Fruit fly (Drosophila melanogaster) whole organism, embryonic: Measurements from ENCODE around the gene CCHa2.

Experiments used
- ATbp ChIP-seq: fragments of 200-800 bp; sonication (Bioruptor generic); optimal IDR thresholded peaks from 2 replicates; lab custom pipeline; 2017; ENCODE audit warnings: missing biosample characterization, mild to moderate bottlenecking, missing genetic modification characterization, missing genetic modification reagents
- Antp ChIP-seq: fragments of 200-800 bp; sonication (Bioruptor generic); optimal IDR thresholded peaks from 3 replicates; lab custom pipeline; 2016; ENCODE audit warnings: missing biosample characterization, missing genetic modification characterization
- Blimp-1 ChIP-seq: fragments of 200-800 bp; sonication (Bioruptor generic); optimal IDR thresholded peaks from 3 replicates; lab custom pipeline; 2018; ENCODE audit warnings: missing biosample characterization, missing genetic modification characterization, mild to moderate bottlenecking, moderate library complexity, missing genetic modification reagents
- CG10654 ChIP-seq: fragments of 200-800 bp; sonication (Bioruptor generic); optimal IDR thresholded peaks from 2 replicates; lab custom pipeline; 2016; ENCODE audit warnings: missing biosample characterization, missing genetic modification characterization
- CG11723 ChIP-seq: fragments of 200-800 bp; sonication (Bioruptor generic); optimal IDR thresholded peaks from 2 replicates; lab custom pipeline; 2017; ENCODE audit warnings: missing biosample characterization, mild to moderate bottlenecking, missing genetic modification characterization
- CG12071 ChIP-seq: fragments of 200-800 bp; sonication (Bioruptor generic); optimal IDR thresholded peaks from 3 replicates; lab custom pipeline; 2018; ENCODE audit warnings: missing biosample characterization, mild to moderate bottlenecking, missing genetic modification characterization
- CG12104 ChIP-seq: fragments of 200-800 bp; sonication (Bioruptor generic); optimal IDR thresholded peaks from 3 replicates; lab custom pipeline; 2016; ENCODE audit warnings: missing biosample characterization, missing genetic modification characterization
- CG14050 ChIP-seq: fragments of 200-800 bp; sonication (Bioruptor generic); IDR thresholded peaks from 3 replicates; pipeline ENCODE4 v1.3.6; 2022; ENCODE audit warnings: missing biosample characterization, missing genetic modification characterization
- CG14667 ChIP-seq: fragments of 200-800 bp; sonication (Bioruptor generic); IDR thresholded peaks from 2 replicates; pipeline ENCODE4 v1.3.6; 2022; ENCODE audit warnings: missing biosample characterization, missing genetic modification characterization
- CG1647 ChIP-seq: fragments of 200-800 bp; sonication (Bioruptor generic); optimal IDR thresholded peaks from 3 replicates; lab custom pipeline; 2016; ENCODE audit warnings: missing biosample characterization, missing genetic modification characterization
- CG16815 ChIP-seq: fragments of 200-800 bp; sonication (Bioruptor generic); optimal IDR thresholded peaks from 3 replicates; lab custom pipeline; 2017; ENCODE audit warnings: missing biosample characterization, mild to moderate bottlenecking, missing genetic modification characterization
- CG2120 ChIP-seq: fragments of 200-800 bp; sonication (Bioruptor generic); optimal IDR thresholded peaks from 3 replicates; lab custom pipeline; 2016; ENCODE audit warnings: missing biosample characterization, missing genetic modification characterization
- CG2129 ChIP-seq: fragments of 200-800 bp; sonication (Bioruptor generic); IDR thresholded peaks from 2 replicates; pipeline ENCODE4 v1.3.6; 2022; ENCODE audit warnings: missing biosample characterization, missing genetic modification characterization; ENCODE audit not compliant: partially characterized antibody
- CG2712 ChIP-seq: fragments of 200-800 bp; optimal IDR thresholded peaks from 3 replicates; lab custom pipeline; 2019; ENCODE audit warnings: missing biosample characterization, mild to moderate bottlenecking, missing genetic modification characterization, moderate library complexity
- CG31388 ChIP-seq: fragments of 200-800 bp; sonication (Bioruptor generic); optimal IDR thresholded peaks from 2 replicates; lab custom pipeline; 2016; ENCODE audit warnings: missing biosample characterization, missing genetic modification characterization
- CG32767 ChIP-seq: fragments of 200-800 bp; sonication (Bioruptor generic); IDR thresholded peaks from 2 replicates; pipeline ENCODE4 v1.3.6; 2022; ENCODE audit warnings: missing biosample characterization, missing genetic modification characterization
- CG3407 ChIP-seq: fragments of 200-800 bp; sonication (Bioruptor generic); optimal IDR thresholded peaks from 2 replicates; lab custom pipeline; 2018; ENCODE audit warnings: missing biosample characterization, mild to moderate bottlenecking, missing genetic modification characterization
- CG4730 ChIP-seq: fragments of 200-800 bp; sonication (Bioruptor generic); IDR thresholded peaks from 2 replicates; pipeline ENCODE4 v1.3.6; 2022; ENCODE audit warnings: missing biosample characterization, missing genetic modification characterization
- CG8281 ChIP-seq: fragments of 200-800 bp; sonication (Bioruptor generic); optimal IDR thresholded peaks from 2 replicates; lab custom pipeline; 2018; ENCODE audit warnings: missing biosample characterization, mild to moderate bottlenecking, missing genetic modification characterization, moderate library complexity
- CG8359 ChIP-seq: fragments of 200-800 bp; sonication (Bioruptor generic); optimal IDR thresholded peaks from 2 replicates; lab custom pipeline; 2017; ENCODE audit warnings: missing biosample characterization, mild to moderate bottlenecking, missing genetic modification characterization, borderline replicate concordance
- Deaf1 ChIP-seq: fragments of 200-800 bp; optimal IDR thresholded peaks from 3 replicates; lab custom pipeline; 2019; ENCODE audit warnings: missing biosample characterization, mild to moderate bottlenecking, missing genetic modification characterization, moderate library complexity
- Dref ChIP-seq: fragments of 200-800 bp; sonication (Bioruptor generic); IDR thresholded peaks from 2 replicates; pipeline ENCODE4 v1.3.6; 2022; ENCODE audit warnings: missing biosample characterization, missing genetic modification characterization
- Gug ChIP-seq: fragments of 200-800 bp; sonication (Bioruptor generic); IDR thresholded peaks from 4 replicates; pipeline ENCODE4 v1.3.6; 2022; ENCODE audit warnings: missing biosample characterization, missing genetic modification characterization
- HmgD ChIP-seq: fragments of 200-800 bp; sonication (Bioruptor generic); optimal IDR thresholded peaks from 3 replicates; lab custom pipeline; 2016; ENCODE audit warnings: missing biosample characterization, missing genetic modification characterization
- Hmr ChIP-seq: fragments of 200-800 bp; sonication (Bioruptor generic); optimal IDR thresholded peaks from 3 replicates; lab custom pipeline; 2017; ENCODE audit warnings: mild to moderate bottlenecking, missing biosample characterization, missing genetic modification reagents, missing genetic modification characterization
- Hr3 ChIP-seq: fragments of 200-800 bp; sonication (Bioruptor generic); optimal IDR thresholded peaks from 3 replicates; lab custom pipeline; 2016; ENCODE audit warnings: missing biosample characterization, missing genetic modification characterization
- Hr51 ChIP-seq, 2 experiments: fragments of 200-800 bp; sonication (Bioruptor generic); optimal IDR thresholded peaks; 2 replicates in 1 of 2; 3 replicates in 1 of 2; lab custom pipeline; 2016 to 2018; ENCODE audit warnings: missing biosample characterization in 2 of 2, missing genetic modification characterization in 2 of 2, mild to moderate bottlenecking in 1 of 2, moderate library complexity in 1 of 2
- Mad ChIP-seq: fragments of 200-800 bp; sonication (Bioruptor generic); optimal IDR thresholded peaks from 2 replicates; lab custom pipeline; 2016; ENCODE audit warnings: missing biosample characterization, missing genetic modification characterization
- Max ChIP-seq: fragments of 200-800 bp; sonication (Bioruptor generic); optimal IDR thresholded peaks from 2 replicates; lab custom pipeline; 2016; ENCODE audit warnings: missing biosample characterization, mild to moderate bottlenecking, missing genetic modification characterization
- Med ChIP-seq: fragments of 200-800 bp; sonication (Bioruptor generic); peaks from one replicate; lab custom pipeline; 2016; ENCODE audit warnings: missing biosample characterization, missing genetic modification characterization, mild to moderate bottlenecking, inconsistent platforms, moderate library complexity
- Opbp ChIP-seq: fragments of 200-800 bp; sonication (Bioruptor generic); IDR thresholded peaks from 3 replicates; pipeline ENCODE4 v1.3.6; 2022; ENCODE audit warnings: missing biosample characterization, missing genetic modification characterization; ENCODE audit not compliant: partially characterized antibody
- PHDP ChIP-seq: fragments of 200-800 bp; sonication (Bioruptor generic); optimal IDR thresholded peaks from 3 replicates; lab custom pipeline; 2018; ENCODE audit warnings: missing biosample characterization, mild to moderate bottlenecking, missing genetic modification characterization, moderate library complexity
- Ptx1 ChIP-seq: fragments of 200-800 bp; sonication (Bioruptor generic); IDR thresholded peaks from 2 replicates; pipeline ENCODE4 v1.3.6; 2022; ENCODE audit warnings: missing biosample characterization, missing genetic modification characterization
- Sry-δ ChIP-seq: fragments of 200-800 bp; sonication (Bioruptor generic); optimal IDR thresholded peaks from 2 replicates; lab custom pipeline; 2016; ENCODE audit warnings: missing biosample characterization, missing genetic modification characterization
- Xbp1 ChIP-seq: fragments of 200-800 bp; sonication (Bioruptor generic); optimal IDR thresholded peaks from 3 replicates; lab custom pipeline; 2016; ENCODE audit warnings: missing biosample characterization, mild to moderate bottlenecking, missing genetic modification characterization
- bab2 ChIP-seq: fragments of 200-800 bp; sonication (Bioruptor generic); optimal IDR thresholded peaks from 2 replicates; lab custom pipeline; 2016; ENCODE audit warnings: missing biosample characterization, missing genetic modification characterization
- gce ChIP-seq: fragments of 200-800 bp; sonication (Bioruptor generic); IDR thresholded peaks from 3 replicates; pipeline ENCODE4 v1.3.6; 2022; ENCODE audit warnings: missing biosample characterization, missing genetic modification characterization
- lbe ChIP-seq: fragments of 200-800 bp; sonication (Bioruptor generic); optimal IDR thresholded peaks from 2 replicates; lab custom pipeline; 2016; ENCODE audit warnings: missing biosample characterization, mild to moderate bottlenecking, missing genetic modification characterization
- mirr ChIP-seq: fragments of 200-800 bp; sonication (Bioruptor generic); optimal IDR thresholded peaks from 3 replicates; lab custom pipeline; 2018; ENCODE audit warnings: missing biosample characterization, mild to moderate bottlenecking, missing genetic modification characterization
- oc ChIP-seq: fragments of 200-800 bp; sonication (Bioruptor generic); optimal IDR thresholded peaks from 2 replicates; lab custom pipeline; 2018; ENCODE audit warnings: missing biosample characterization, mild to moderate bottlenecking, missing genetic modification characterization, moderate library complexity
- pzg ChIP-seq: fragments of 200-800 bp; sonication (Bioruptor generic); optimal IDR thresholded peaks from 3 replicates; lab custom pipeline; 2018; ENCODE audit warnings: missing biosample characterization, mild to moderate bottlenecking, missing genetic modification characterization, moderate library complexity
- schlank ChIP-seq: fragments of 200-800 bp; sonication (Bioruptor generic); optimal IDR thresholded peaks from 2 replicates; lab custom pipeline; 2018; ENCODE audit warnings: missing biosample characterization, mild to moderate bottlenecking, missing genetic modification characterization
- sens ChIP-seq: fragments of 200-800 bp; sonication (Bioruptor generic); peaks from one replicate; lab custom pipeline; 2016; ENCODE audit warnings: missing biosample characterization, missing genetic modification characterization
- ssp ChIP-seq: fragments of 200-800 bp; sonication (Bioruptor generic); IDR thresholded peaks from 2 replicates; pipeline ENCODE4 v1.3.6; 2022; ENCODE audit warnings: missing biosample characterization, missing genetic modification characterization
- stwl ChIP-seq: fragments of 200-800 bp; sonication (Bioruptor generic); optimal IDR thresholded peaks from 3 replicates; lab custom pipeline; 2018; ENCODE audit warnings: missing biosample characterization, mild to moderate bottlenecking, missing genetic modification characterization, moderate library complexity
- sug ChIP-seq: fragments of 200-800 bp; optimal IDR thresholded peaks from 2 replicates; lab custom pipeline; 2019; ENCODE audit warnings: missing biosample characterization, mild to moderate bottlenecking, missing genetic modification characterization, moderate library complexity
- tin ChIP-seq: fragments of 200-800 bp; sonication (Bioruptor generic); optimal IDR thresholded peaks from 3 replicates; lab custom pipeline; 2016; ENCODE audit warnings: missing biosample characterization, missing genetic modification characterization
- tll ChIP-seq, 2 experiments: fragments of 200-800 bp in 1 of 2; fragments of >200 bp in 1 of 2; sonication (Bioruptor generic) in 1 of 2; optimal IDR thresholded peaks; 2 replicates each; lab custom pipeline; 2017 to 2019; ENCODE audit warnings: missing biosample characterization in 2 of 2, missing genetic modification characterization in 2 of 2, mild to moderate bottlenecking in 1 of 2, moderate library complexity in 1 of 2

Gene CCHa2

DNA sequence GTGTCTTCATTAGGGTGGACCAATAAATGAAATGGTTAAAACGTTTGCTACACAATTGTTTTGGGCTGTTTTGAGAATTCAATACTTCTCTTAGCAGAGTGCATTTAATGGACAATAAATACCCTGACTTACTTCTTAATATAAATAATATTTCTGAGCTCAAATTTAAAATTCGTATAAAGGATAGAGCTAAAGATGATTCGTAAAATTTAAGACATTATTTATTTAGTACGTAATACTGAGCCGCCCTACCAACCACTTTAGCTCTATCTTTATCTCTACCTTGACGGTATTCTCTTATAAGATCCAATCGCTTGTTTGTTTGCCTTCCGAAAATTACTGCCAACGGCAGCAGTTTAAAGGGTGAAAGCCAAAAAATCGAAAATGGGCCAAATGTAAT lies 38.6 kb upstream of the CCHa2 start (continued):
- TF ChIP-seq CG2120 = peak; percentile 80
- peak; percentile 26 for TF ChIP-seq bab2
- no peak for TF ChIP-seq Sry-δ (GFP tag; lab: Kevin White, UChicago)
- peak; percentile 41 for TF ChIP-seq Max (GFP tag; lab: Kevin White, UChicago)
- peak; percentile 78 for TF ChIP-seq CG11723
- TF ChIP-seq Ptx1 (GFP tag; lab: Robert Waterston, UW) = peak; percentile 62
- no peak for TF ChIP-seq CG1647 (GFP tag; lab: Kevin White, UChicago)
- peak; percentile 87 for TF ChIP-seq oc
- peak; percentile 83 for TF ChIP-seq Hmr (GFP tag; lab: Kevin White, UChicago)
- TF ChIP-seq stwl (tag; lab: Kevin White, UChicago) = no peak
- peak; percentile 77 for TF ChIP-seq Xbp1 (GFP tag; lab: Kevin White, UChicago)
- TF ChIP-seq lbe (GFP tag; lab: Kevin White, UChicago) = no peak
- no peak for TF ChIP-seq CG2129 (GFP tag; lab: Robert Waterston, UW)
- TF ChIP-seq pzg (GFP tag; lab: Kevin White, UChicago) = no peak
- no peak for TF ChIP-seq Antp (GFP tag; lab: Kevin White, UChicago)

DNA sequence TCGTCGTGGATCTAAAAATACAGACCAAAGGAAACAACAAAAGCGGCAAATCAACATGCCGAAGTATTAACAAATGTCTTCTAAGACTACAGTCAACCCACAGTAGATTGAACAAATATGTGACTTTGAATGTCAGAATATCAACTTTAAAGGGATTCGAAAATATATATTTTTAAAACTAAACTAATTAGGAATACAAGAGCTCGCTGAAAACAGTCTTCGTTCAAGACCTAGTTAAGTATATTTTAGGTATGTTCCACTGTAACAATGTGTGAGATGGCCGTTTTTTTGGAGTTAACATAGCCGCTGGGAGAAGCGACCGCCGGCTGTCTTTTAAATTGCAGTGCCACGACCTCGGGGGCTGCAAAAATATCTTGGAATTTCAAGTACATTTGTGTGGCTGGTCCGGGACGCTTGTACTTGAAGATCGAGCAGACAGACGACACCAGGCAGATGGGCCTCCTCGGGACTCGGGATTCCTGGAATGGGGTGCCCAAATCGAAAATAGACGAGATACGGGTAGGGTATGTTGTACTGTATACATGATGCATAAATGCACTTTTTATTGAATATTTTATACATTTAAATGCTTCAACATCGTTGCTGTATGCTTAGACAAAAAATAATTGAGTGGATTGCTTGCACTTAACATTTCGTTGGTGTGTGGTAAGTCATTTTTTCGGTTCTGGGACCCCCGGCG lies 33.5 kb upstream of the CCHa2 start:
- TF ChIP-seq CG2712 (tag; lab: Kevin White, UChicago) (peak; percentile 79), mirr (no peak), ssp (GFP tag; lab: Robert Waterston, UW) (0 out of 2 replicates have a peak, but pooled peaks have one; percentile 43), HmgD (GFP tag; lab: Kevin White, UChicago) (no peak), CG10654 (GFP tag; lab: Kevin White, UChicago) (peak; percentile 46), CG32767 (GFP tag; lab: Robert Waterston, UW) (no peak), ATbp (GFP tag; lab: Kevin White, UChicago) (peak; percentile 73), gce (GFP tag; lab: Robert Waterston, UW) (peak; percentile 37; the same call in 1 of the 3 replicates), Hr3 (peak; percentile 60), sug (no peak), Dref (GFP tag; lab: Robert Waterston, UW) (no peak), Opbp (GFP tag; lab: Robert Waterston, UW) (no peak), PHDP (tag; lab: Kevin White, UChicago) (peak; percentile 69), sens (GFP tag; lab: Kevin White, UChicago) (peak; percentile 95), CG4730 (GFP tag; lab: Robert Waterston, UW) (peak; percentile 59), lbe (GFP tag; lab: Kevin White, UChicago) (no peak), CG31388 (GFP tag; lab: Kevin White, UChicago) (no peak), CG12071 (peak; percentile 71), CG16815 (GFP tag; lab: Kevin White, UChicago) (peak; percentile 55), CG12104 (GFP tag; lab: Kevin White, UChicago) (peak; percentile 27), Med (GFP tag; lab: Kevin White, UChicago) (peak; percentile 84), CG14667 (GFP tag; lab: Robert Waterston, UW) (no peak; the same call in 1 of the 2 replicates), CG8281 (peak; percentile 38), CG8359 (GFP tag; lab: Kevin White, UChicago) (peak; percentile 62), Gug (GFP tag; lab: Robert Waterston, UW) (peak; percentile 58; the same call in 2 of the 4 replicates), schlank (no peak), tll (GFP tag; optimal IDR thresholded peaks at IDR 0.05; lab: Kevin White, UChicago) (no peak), tin (GFP tag; lab: Kevin White, UChicago) (peak; percentile 77), Blimp-1 (GFP tag; lab: Kevin White, UChicago) (peak; percentile 80), Deaf1 (tag; lab: Kevin White, UChicago) (peak; percentile 34), CG14050 (peak; percentile 47; the same call in 2 of the 3 replicates), Hr51 (GFP tag; optimal IDR thresholded peaks at IDR 0.05; lab: Kevin White, UChicago) (peak in 1 of 2 experiments; percentile 70), Mad (peak; percentile 12), CG3407 (GFP tag; lab: Kevin White, UChicago) (peak; percentile 29)
